Fruit fly (Drosophila melanogaster) whole organism, embryonic: ENCODE data around the gene CG10195.

Experiments
- Awh ChIP-seq: fragments of 200-800 bp; sonication (Bioruptor generic); IDR thresholded peaks from 2 replicates; pipeline ENCODE4, ENCODE4 v1.3.6; 2022; ENCODE audit warnings: missing biosample characterization, missing genetic modification characterization
- Blimp-1 ChIP-seq: fragments of 200-800 bp; sonication (Bioruptor generic); optimal IDR thresholded peaks from 3 replicates; lab custom pipeline; 2018; ENCODE audit warnings: missing biosample characterization, missing genetic modification characterization, mild to moderate bottlenecking, moderate library complexity, missing genetic modification reagents
- CG10959 ChIP-seq: fragments of 200-800 bp; sonication (Bioruptor generic); IDR thresholded peaks from 2 replicates; pipeline ENCODE4 v1.3.6; 2022; ENCODE audit warnings: missing biosample characterization, missing genetic modification characterization
- CG11093 ChIP-seq: fragments of 200-800 bp; sonication (Bioruptor generic); IDR thresholded peaks from 3 replicates; pipeline ENCODE4 v1.3.6; 2022; ENCODE audit warnings: missing biosample characterization, missing genetic modification characterization
- CG11560 ChIP-seq: fragments of 200-800 bp; sonication (Bioruptor generic); IDR thresholded peaks from 3 replicates; pipeline ENCODE4 v1.3.6; 2022; ENCODE audit warnings: missing biosample characterization, missing genetic modification characterization
- CG12769 ChIP-seq: fragments of 200-800 bp; sonication (Bioruptor generic); optimal IDR thresholded peaks from 2 replicates; lab custom pipeline; 2019; ENCODE audit warnings: missing biosample characterization, mild to moderate bottlenecking, missing genetic modification characterization, moderate library complexity
- CG13287 ChIP-seq: fragments of 200-800 bp; sonication (Bioruptor generic); IDR thresholded peaks from 2 replicates; pipeline ENCODE4 v1.3.6; 2022; ENCODE audit warnings: missing biosample characterization, missing genetic modification characterization; ENCODE audit not compliant: partially characterized antibody
- CG13894 ChIP-seq: fragments of 200-800 bp; sonication (Bioruptor generic); optimal IDR thresholded peaks from 3 replicates; lab custom pipeline; 2018; ENCODE audit warnings: missing biosample characterization, mild to moderate bottlenecking, missing genetic modification characterization, moderate library complexity
- CG14860 ChIP-seq: fragments of 200-800 bp; sonication (Bioruptor generic); IDR thresholded peaks from 3 replicates; pipeline ENCODE4 v1.3.6; 2022; ENCODE audit warnings: missing biosample characterization, missing genetic modification characterization; ENCODE audit not compliant: partially characterized antibody
- CG15514 ChIP-seq: fragments of 200-800 bp; sonication (Bioruptor generic); optimal IDR thresholded peaks from 3 replicates; lab custom pipeline; 2017; ENCODE audit warnings: missing biosample characterization, missing genetic modification characterization, mild to moderate bottlenecking, moderate library complexity, missing genetic modification reagents
- CG2678 ChIP-seq: fragments of 200-800 bp; sonication (Bioruptor generic); optimal IDR thresholded peaks from 3 replicates; lab custom pipeline; 2019; ENCODE audit warnings: missing biosample characterization, mild to moderate bottlenecking, missing genetic modification characterization, moderate library complexity
- CG30431 ChIP-seq: fragments of 200-800 bp; sonication (Bioruptor generic); optimal IDR thresholded peaks from 2 replicates; lab custom pipeline; 2017; ENCODE audit warnings: missing biosample characterization, missing genetic modification characterization
- CG34422 ChIP-seq: fragments of 200-800 bp; sonication (Bioruptor generic); IDR thresholded peaks from 3 replicates; pipeline ENCODE4 v1.3.6; 2022; ENCODE audit warnings: missing biosample characterization, missing genetic modification characterization
- CG4424 ChIP-seq: fragments of 200-800 bp; sonication (Bioruptor generic); optimal IDR thresholded peaks from 3 replicates; lab custom pipeline; 2016; ENCODE audit warnings: missing biosample characterization, missing genetic modification characterization
- CG5180 ChIP-seq: fragments of 200-800 bp; sonication (Bioruptor generic); optimal IDR thresholded peaks from 3 replicates; lab custom pipeline; 2017; ENCODE audit warnings: missing biosample characterization, missing genetic modification characterization, mild to moderate bottlenecking, moderate library complexity, missing genetic modification reagents
- CG5245 ChIP-seq: fragments of 200-800 bp; sonication (Bioruptor generic); optimal IDR thresholded peaks from 3 replicates; lab custom pipeline; 2016; ENCODE audit warnings: missing biosample characterization, missing genetic modification characterization
- CG7786 ChIP-seq: fragments of 200-800 bp; sonication (Bioruptor generic); optimal IDR thresholded peaks from 2 replicates; lab custom pipeline; 2016; ENCODE audit warnings: missing biosample characterization, missing genetic modification characterization
- CG8359 ChIP-seq: fragments of 200-800 bp; sonication (Bioruptor generic); optimal IDR thresholded peaks from 2 replicates; lab custom pipeline; 2017; ENCODE audit warnings: missing biosample characterization, mild to moderate bottlenecking, missing genetic modification characterization, borderline replicate concordance
- Dref ChIP-seq: fragments of 200-800 bp; sonication (Bioruptor generic); IDR thresholded peaks from 2 replicates; pipeline ENCODE4 v1.3.6; 2022; ENCODE audit warnings: missing biosample characterization, missing genetic modification characterization
- Drgx ChIP-seq: fragments of 200-800 bp; sonication (Bioruptor generic); IDR thresholded peaks from 2 replicates; pipeline ENCODE4 v1.3.6; 2022; ENCODE audit warnings: missing biosample characterization, missing genetic modification characterization
- HLH3B ChIP-seq: fragments of 200-800 bp; sonication (Bioruptor generic); IDR thresholded peaks from 2 replicates; pipeline ENCODE4 v1.3.6; 2022; ENCODE audit warnings: missing biosample characterization, missing genetic modification characterization
- Jarid2 ChIP-seq: fragments of 200-800 bp; sonication (Bioruptor generic); optimal IDR thresholded peaks from 3 replicates; lab custom pipeline; 2017; ENCODE audit warnings: mild to moderate bottlenecking, missing biosample characterization, missing genetic modification reagents, missing genetic modification characterization
- Med ChIP-seq: fragments of 200-800 bp; sonication (Bioruptor generic); peaks from one replicate; lab custom pipeline; 2016; ENCODE audit warnings: missing biosample characterization, missing genetic modification characterization, mild to moderate bottlenecking, inconsistent platforms, moderate library complexity
- Meics ChIP-seq: fragments of 200-800 bp; sonication (Bioruptor generic); optimal IDR thresholded peaks from 2 replicates; lab custom pipeline; 2017; ENCODE audit warnings: missing biosample characterization, mild to moderate bottlenecking, missing genetic modification characterization
- Poxn ChIP-seq: fragments of 200-800 bp; sonication (Bioruptor generic); IDR thresholded peaks from 2 replicates; pipeline ENCODE4 v1.3.6; 2022; ENCODE audit warnings: missing biosample characterization, missing genetic modification characterization
- Sry-β ChIP-seq: fragments of 200-800 bp; sonication (Bioruptor generic); optimal IDR thresholded peaks from 2 replicates; lab custom pipeline; 2018; ENCODE audit warnings: missing biosample characterization, mild to moderate bottlenecking, missing genetic modification characterization, moderate library complexity
- Vsx1 ChIP-seq: fragments of 200-800 bp; sonication (Bioruptor generic); optimal IDR thresholded peaks from 2 replicates; lab custom pipeline; 2017; ENCODE audit warnings: missing biosample characterization, mild to moderate bottlenecking, missing genetic modification characterization, missing genetic modification reagents
- YL-1 ChIP-seq: fragments of 200-800 bp; sonication (Bioruptor generic); optimal IDR thresholded peaks from 3 replicates; lab custom pipeline; 2017; ENCODE audit warnings: missing biosample characterization, mild to moderate bottlenecking, missing genetic modification characterization
- az2 ChIP-seq: fragments of 200-800 bp; sonication (Bioruptor generic); optimal IDR thresholded peaks from 3 replicates; lab custom pipeline; 2016; ENCODE audit warnings: missing biosample characterization, missing genetic modification characterization
- bbx ChIP-seq: fragments of 200-800 bp; sonication (Bioruptor generic); IDR thresholded peaks from 2 replicates; pipeline ENCODE4 v1.3.6; 2022; ENCODE audit warnings: missing biosample characterization, missing genetic modification characterization; ENCODE audit not compliant: partially characterized antibody
- bsh ChIP-seq, 2 experiments: fragments of 200-800 bp; sonication (Bioruptor generic); optimal IDR thresholded peaks; 2 replicates each; lab custom pipeline; 2017 to 2018; ENCODE audit warnings: mild to moderate bottlenecking in 2 of 2, missing biosample characterization in 2 of 2, missing genetic modification characterization in 2 of 2, moderate library complexity in 1 of 2
- ci ChIP-seq: fragments of 200-800 bp; sonication (Bioruptor generic); IDR thresholded peaks from 3 replicates; pipeline ENCODE4 v1.3.6; 2022; ENCODE audit warnings: missing biosample characterization, missing genetic modification characterization
- cwo ChIP-seq: fragments of 200-800 bp; sonication (Bioruptor generic); optimal IDR thresholded peaks from 3 replicates; lab custom pipeline; 2017; ENCODE audit warnings: missing biosample characterization, missing genetic modification characterization, mild to moderate bottlenecking, moderate library complexity, missing genetic modification reagents
- dmrt11E ChIP-seq: fragments of 200-800 bp; sonication (Bioruptor generic); optimal IDR thresholded peaks from 3 replicates; lab custom pipeline; 2018; ENCODE audit warnings: missing biosample characterization, mild to moderate bottlenecking, missing genetic modification characterization, moderate library complexity
- dmrt99B ChIP-seq: fragments of 200-800 bp; sonication (Bioruptor generic); optimal IDR thresholded peaks from 2 replicates; lab custom pipeline; 2018; ENCODE audit warnings: missing biosample characterization, mild to moderate bottlenecking, missing genetic modification characterization, moderate library complexity
- ems ChIP-seq: fragments of 200-800 bp; sonication (Bioruptor generic); optimal IDR thresholded peaks from 3 replicates; lab custom pipeline; 2016; ENCODE audit warnings: missing biosample characterization, missing genetic modification characterization
- ken ChIP-seq: fragments of 200-800 bp; sonication (Bioruptor generic); IDR thresholded peaks from 3 replicates; pipeline ENCODE4 v1.3.6; 2022; ENCODE audit warnings: missing biosample characterization, missing genetic modification characterization
- peb ChIP-seq: fragments of 200-800 bp; sonication (Bioruptor generic); IDR thresholded peaks from 2 replicates; pipeline ENCODE4 v1.3.6; 2022; ENCODE audit warnings: missing biosample characterization, missing genetic modification characterization
- pho ChIP-seq: fragments of 200-800 bp; sonication (Bioruptor generic); optimal IDR thresholded peaks from 2 replicates; lab custom pipeline; 2016; ENCODE audit warnings: missing biosample characterization, missing genetic modification characterization
- pros ChIP-seq: fragments of 200-800 bp; sonication (Bioruptor generic); optimal IDR thresholded peaks from 3 replicates; lab custom pipeline; 2019; ENCODE audit warnings: missing biosample characterization, mild to moderate bottlenecking, missing genetic modification characterization, moderate library complexity
- row ChIP-seq: fragments of 200-800 bp; sonication (Bioruptor generic); IDR thresholded peaks from 3 replicates; pipeline ENCODE4 v1.3.6; 2022; ENCODE audit warnings: missing biosample characterization, missing genetic modification characterization
- schlank ChIP-seq: fragments of 200-800 bp; sonication (Bioruptor generic); optimal IDR thresholded peaks from 2 replicates; lab custom pipeline; 2018; ENCODE audit warnings: missing biosample characterization, mild to moderate bottlenecking, missing genetic modification characterization
- sr ChIP-seq: fragments of 200-800 bp; sonication (Bioruptor generic); IDR thresholded peaks from 3 replicates; pipeline ENCODE4 v1.3.6; 2022; ENCODE audit warnings: missing biosample characterization, missing genetic modification characterization
- tna ChIP-seq: fragments of 200-800 bp; sonication (Bioruptor generic); IDR thresholded peaks from 2 replicates; pipeline ENCODE4 v1.3.6; 2022; ENCODE audit warnings: missing biosample characterization, missing genetic modification characterization; ENCODE audit not compliant: partially characterized antibody
- vfl ChIP-seq: fragments of 200-800 bp; sonication (Bioruptor generic); optimal IDR thresholded peaks from 2 replicates; lab custom pipeline; 2016; ENCODE audit warnings: missing biosample characterization, missing genetic modification characterization
- vvl ChIP-seq: fragments of 200-800 bp; sonication (Bioruptor generic); IDR thresholded peaks from 2 replicates; pipeline ENCODE4 v1.3.6; 2022; ENCODE audit warnings: missing biosample characterization, missing genetic modification characterization

CG10195 gene

DNA sequence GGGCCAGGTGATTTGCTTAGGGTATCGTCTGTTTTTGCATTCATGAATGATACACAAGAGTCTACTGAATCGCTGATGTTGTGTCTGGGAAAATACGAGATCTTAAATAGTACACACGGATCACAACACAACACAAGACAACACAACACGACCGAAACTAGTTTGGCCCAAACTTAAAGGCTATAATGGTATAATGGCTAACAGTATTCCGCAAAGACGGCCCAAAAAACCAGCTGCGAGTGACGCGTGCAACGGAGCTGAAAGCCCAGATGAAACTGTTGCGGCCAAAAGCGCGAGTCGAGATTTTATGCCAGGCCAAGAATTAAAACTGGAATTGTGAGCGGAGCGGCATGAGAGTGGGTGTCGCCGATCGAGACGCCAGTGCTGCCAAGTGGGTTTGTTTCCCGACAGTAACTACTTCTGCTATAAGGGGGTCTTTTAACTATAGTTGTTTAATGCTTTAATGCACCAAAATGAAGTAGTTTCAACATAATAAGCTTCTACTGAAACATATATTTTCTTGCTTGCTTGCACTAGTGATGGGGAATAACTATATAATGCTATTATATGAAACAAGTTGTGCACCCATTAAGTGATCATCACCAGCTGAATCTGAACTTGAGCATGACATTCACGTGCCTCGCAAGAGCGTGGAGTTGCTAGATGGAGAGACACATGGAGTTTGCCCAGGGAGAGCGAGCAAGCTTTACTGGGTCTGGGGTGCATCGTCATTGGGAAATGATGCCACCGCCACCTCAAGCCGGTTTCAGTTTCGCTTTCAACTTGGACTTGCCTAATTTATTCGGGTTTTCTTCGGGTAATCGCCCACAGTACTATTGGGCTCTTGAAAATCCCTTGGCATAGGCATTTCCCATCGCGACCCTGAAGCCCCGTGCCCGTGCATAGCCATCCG, 45.6 kb downstream of the CG10195 start:
- TF ChIP-seq peb (GFP tag; lab: Robert Waterston, UW) (no peak), Med (GFP tag; lab: Kevin White, UChicago) (peak; percentile 43), CG30431 (GFP tag; lab: Kevin White, UChicago) (no peak), row (GFP tag; lab: Robert Waterston, UW) (peak; percentile 58), Vsx1 (GFP tag; lab: Kevin White, UChicago) (no peak), ci (GFP tag; lab: Robert Waterston, UW) (0 out of 3 replicates have a peak, but pooled peaks have one; percentile 16), YL-1 (GFP tag; lab: Kevin White, UChicago) (no peak), CG12769 (tag; lab: Kevin White, UChicago) (peak; percentile 44), Jarid2 (peak; percentile 43), CG5245 (GFP tag; lab: Kevin White, UChicago) (no peak), CG34422 (peak; percentile 17; the same call in 1 of the 3 replicates), CG11093 (0 out of 3 replicates have a peak, but pooled peaks have one; percentile 9), CG15514 (GFP tag; lab: Kevin White, UChicago) (peak; percentile 8), tna (peak; percentile 51; the same call in 1 of the 2 replicates), CG14860 (GFP tag; lab: Robert Waterston, UW) (no peak), CG7786 (GFP tag; lab: Kevin White, UChicago) (no peak), vfl (GFP tag; lab: Kevin White, UChicago) (no peak), CG13287 (GFP tag; lab: Robert Waterston, UW) (0 out of 2 replicates have a peak, but pooled peaks have one; percentile 11), CG2678 (peak; percentile 2), bsh (GFP tag; optimal IDR thresholded peaks at IDR 0.05; lab: Kevin White, UChicago) (peak in 1 of 2 experiments; percentile 6), CG5180 (GFP tag; lab: Kevin White, UChicago) (peak; percentile 92), bbx (GFP tag; lab: Robert Waterston, UW) (0 out of 2 replicates have a peak, but pooled peaks have one; percentile 10), Poxn (GFP tag; lab: Robert Waterston, UW) (no peak), CG13894 (tag; lab: Kevin White, UChicago) (peak; percentile 6), vvl (GFP tag; lab: Robert Waterston, UW) (peak; percentile 84; the same call in 1 of the 2 replicates), Drgx (GFP tag; lab: Robert Waterston, UW) (0 out of 2 replicates have a peak, but pooled peaks have one; percentile 21), az2 (peak; percentile 9), Awh (0 out of 2 replicates have a peak, but pooled peaks have one; percentile 17), dmrt11E (tag; lab: Kevin White, UChicago) (no peak), CG8359 (GFP tag; lab: Kevin White, UChicago) (no peak), ken (GFP tag; lab: Robert Waterston, UW) (0 out of 3 replicates have a peak, but pooled peaks have one; percentile 13), HLH3B (0 out of 2 replicates have a peak, but pooled peaks have one; percentile 23), ems (GFP tag; lab: Kevin White, UChicago) (no peak), CG4424 (no peak), pros (GFP tag; lab: Kevin White, UChicago) (peak; percentile 85), CG11560 (tag; lab: Robert Waterston, UW) (0 out of 3 replicates have a peak, but pooled peaks have one; percentile 46), Sry-β (GFP tag; lab: Kevin White, UChicago) (peak; percentile 87), sr (peak; percentile 47; the same call in 1 of the 3 replicates), pho (GFP tag; lab: Kevin White, UChicago) (no peak), dmrt99B (peak; percentile 10), Dref (0 out of 2 replicates have a peak, but pooled peaks have one; percentile 12), schlank (no peak), cwo (GFP tag; lab: Kevin White, UChicago) (peak; percentile 86), Blimp-1 (GFP tag; lab: Kevin White, UChicago) (peak; percentile 99), Meics (GFP tag; lab: Kevin White, UChicago) (no peak), CG10959 (GFP tag; lab: Robert Waterston, UW) (no peak)
